Worm (Caenorhabditis elegans) whole organism, L2 larva: Measurements from ENCODE around the gene slc-25A18.1.

Experiments
- C34F6.9 ChIP-seq: fragments of 150-350 bp; optimal IDR thresholded peaks from 2 replicates; lab custom pipeline; 2014; ENCODE audit warnings: missing biosample characterization, missing genetic modification characterization
- ZK546.5 ChIP-seq: sonication (generic microtip); optimal IDR thresholded peaks from 2 replicates; lab custom pipeline; 2017; ENCODE audit warnings: missing biosample characterization, missing genetic modification characterization
- ama-1 ChIP-seq: fragments of 150-350 bp; optimal IDR thresholded peaks from 2 replicates; lab custom pipeline; 2018; ENCODE audit warnings: inconsistent platforms
- dmd-4 ChIP-seq: sonication (generic microtip); optimal IDR thresholded peaks from 2 replicates; lab custom pipeline; 2017; ENCODE audit warnings: missing biosample characterization, missing genetic modification characterization
- lin-13 ChIP-seq: fragments of 150-350 bp; optimal IDR thresholded peaks from 2 replicates; lab custom pipeline; 2014; ENCODE audit warnings: missing biosample characterization, missing genetic modification reagents, missing genetic modification characterization
- mab-5 ChIP-seq: fragments of 150-350 bp; optimal IDR thresholded peaks from 2 replicates; lab custom pipeline; 2014; ENCODE audit warnings: missing biosample characterization, missing genetic modification characterization
- mbf-1 ChIP-seq: sonication (generic microtip); optimal IDR thresholded peaks from 2 replicates; lab custom pipeline; 2017; ENCODE audit warnings: missing biosample characterization, missing genetic modification characterization
- mdl-1 ChIP-seq, 2 experiments: fragments of 150-350 bp in 1 of 2; sonication (generic microtip) in 1 of 2; optimal IDR thresholded peaks; 2 replicates each; lab custom pipeline; 2017; ENCODE audit warnings: missing biosample characterization in 2 of 2, missing genetic modification characterization in 2 of 2
- nhr-10 ChIP-seq: sonication (generic microtip); optimal IDR thresholded peaks from 2 replicates; lab custom pipeline; 2017; ENCODE audit warnings: missing biosample characterization, missing genetic modification characterization
- skn-1 ChIP-seq: sonication (generic microtip); optimal IDR thresholded peaks from 2 replicates; lab custom pipeline; 2017; ENCODE audit warnings: missing biosample characterization, missing genetic modification characterization
- unc-39 ChIP-seq: fragments of 150-350 bp; optimal IDR thresholded peaks from 2 replicates; lab custom pipeline; 2014; ENCODE audit warnings: missing biosample characterization, missing genetic modification characterization
- ztf-11 ChIP-seq: sonication (generic microtip); optimal IDR thresholded peaks from 2 replicates; lab custom pipeline; 2017; ENCODE audit warnings: missing biosample characterization, missing genetic modification characterization

DNA sequence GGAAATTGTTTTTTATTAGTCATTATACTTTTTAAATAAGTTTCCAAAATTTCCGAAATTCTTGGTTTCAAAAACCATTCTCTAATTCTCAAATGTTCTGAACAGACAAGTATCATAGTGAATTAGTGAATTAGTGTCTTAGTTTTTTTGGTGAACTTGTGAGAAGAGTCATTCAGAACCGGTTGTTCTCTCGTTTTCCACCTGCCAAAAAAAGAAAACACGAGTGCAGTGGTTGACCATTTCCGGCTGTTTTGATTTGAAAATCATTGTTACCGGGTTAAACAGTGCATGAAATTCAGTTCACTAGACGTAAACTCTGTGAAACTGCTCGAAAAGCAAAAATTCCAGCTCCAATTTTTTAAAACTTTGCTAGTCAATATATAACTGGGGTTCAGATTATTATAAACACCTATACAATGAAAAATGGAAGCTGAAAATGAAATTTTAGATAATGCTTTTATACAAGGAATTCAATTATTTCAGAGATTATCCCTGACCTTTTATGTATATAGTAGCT lies 36.0 kb upstream of the slc-25A18.1 start:
- no peak for TF ChIP-seq ZK546.5 (tag; lab: Kevin White, UChicago)
- no peak for TF ChIP-seq mdl-1 (tag; optimal IDR thresholded peaks at IDR 0.05; lab: Kevin White, UChicago)
- no peak for TF ChIP-seq dmd-4
- no peak for TF ChIP-seq ztf-11 (tag; lab: Kevin White, UChicago)
- TF ChIP-seq nhr-10 (tag; lab: Kevin White, UChicago): no peak
- no peak for TF ChIP-seq ama-1 (lab: Kevin White, UChicago)
- no peak for TF ChIP-seq lin-13 (GFP tag; lab: Kevin White, UChicago)
- no peak for TF ChIP-seq mbf-1 (tag; lab: Kevin White, UChicago)
- TF ChIP-seq C34F6.9: no peak
- no peak for TF ChIP-seq mab-5 (tag; lab: Kevin White, UChicago)
- no peak for TF ChIP-seq skn-1 (tag; lab: Kevin White, UChicago)
- no peak for TF ChIP-seq unc-39 (tag; lab: Kevin White, UChicago)
